Worm (Caenorhabditis elegans) whole organism, mixed stage, embryonic: Measurements from ENCODE around the gene srw-39.

Experiments
- blmp-1 ChIP-seq: fragments of 150-350 bp; optimal IDR thresholded peaks from 2 replicates; lab custom pipeline; 2014; ENCODE audit warnings: missing biosample characterization, missing genetic modification characterization
- ceh-43 ChIP-seq: fragments of 200-800 bp; sonication (Bioruptor generic); optimal IDR thresholded peaks from 2 replicates; lab custom pipeline; 2018; ENCODE audit warnings: mild to moderate bottlenecking, missing genetic modification characterization, moderate library complexity, missing compliant biosample characterization
- ceh-83 ChIP-seq: fragments of 200-800 bp; sonication (Bioruptor generic); optimal IDR thresholded peaks from 2 replicates; lab custom pipeline; 2018; ENCODE audit warnings: mild to moderate bottlenecking, missing genetic modification characterization, missing compliant biosample characterization
- ces-1 ChIP-seq: fragments of 150-350 bp; optimal IDR thresholded peaks from 2 replicates; lab custom pipeline; 2014; ENCODE audit warnings: missing biosample characterization, missing genetic modification reagents, missing genetic modification characterization
- cnd-1 ChIP-seq: fragments of 200-800 bp; sonication (Bioruptor generic); optimal IDR thresholded peaks from 2 replicates; lab custom pipeline; 2018; ENCODE audit warnings: mild to moderate bottlenecking, missing genetic modification characterization, missing compliant biosample characterization
- elt-1 ChIP-seq: sonication (generic microtip); optimal IDR thresholded peaks from 2 replicates; lab custom pipeline; 2017; ENCODE audit warnings: missing genetic modification characterization, mild to moderate bottlenecking, missing compliant biosample characterization, antibody characterized with exemption, moderate library complexity, borderline replicate concordance; ENCODE audit not compliant: insufficient read depth
- elt-3 ChIP-seq: fragments of 150-350 bp; optimal IDR thresholded peaks from 2 replicates; lab custom pipeline; 2014; ENCODE audit warnings: missing biosample characterization, missing genetic modification characterization
- flh-1 ChIP-seq: fragments of 200-800 bp; sonication (Bioruptor generic); optimal IDR thresholded peaks from 2 replicates; lab custom pipeline; 2018; ENCODE audit warnings: mild to moderate bottlenecking, missing genetic modification characterization, moderate library complexity, missing compliant biosample characterization
- ham-2 ChIP-seq: fragments of 200-800 bp; sonication (Bioruptor generic); optimal IDR thresholded peaks from 2 replicates; lab custom pipeline; 2018; ENCODE audit warnings: mild to moderate bottlenecking, missing genetic modification characterization, missing compliant biosample characterization
- hlh-1 ChIP-seq: fragments of 150-350 bp; optimal IDR thresholded peaks from 2 replicates; lab custom pipeline; 2014; ENCODE audit warnings: missing biosample characterization, missing genetic modification reagents, missing genetic modification characterization
- lin-13 ChIP-seq: fragments of 150-350 bp; optimal IDR thresholded peaks from 2 replicates; lab custom pipeline; 2014; ENCODE audit warnings: missing biosample characterization, missing genetic modification characterization
- lin-32 ChIP-seq: fragments of 200-800 bp; sonication (Bioruptor generic); optimal IDR thresholded peaks from 2 replicates; lab custom pipeline; 2018; ENCODE audit warnings: mild to moderate bottlenecking, missing genetic modification characterization, missing compliant biosample characterization
- lsy-2 ChIP-seq: fragments of 150-350 bp; optimal IDR thresholded peaks from 2 replicates; lab custom pipeline; 2014; ENCODE audit warnings: missing biosample characterization, missing genetic modification characterization
- mab-5 ChIP-seq: fragments of 150-350 bp; optimal IDR thresholded peaks from 2 replicates; lab custom pipeline; 2014; ENCODE audit warnings: missing biosample characterization, missing genetic modification characterization
- mep-1 ChIP-seq: fragments of 150-350 bp; optimal IDR thresholded peaks from 2 replicates; lab custom pipeline; 2017; ENCODE audit warnings: missing biosample characterization, missing genetic modification reagents, missing genetic modification characterization, inconsistent platforms
- mls-2 ChIP-seq: sonication (generic microtip); optimal IDR thresholded peaks from 2 replicates; lab custom pipeline; 2016; ENCODE audit warnings: mild to moderate bottlenecking, missing genetic modification characterization, moderate library complexity, missing compliant biosample characterization
- nhr-12 ChIP-seq: fragments of 150-350 bp; optimal IDR thresholded peaks from 2 replicates; lab custom pipeline; 2014; ENCODE audit warnings: missing biosample characterization, missing genetic modification characterization
- nhr-2 ChIP-seq: fragments of 150-350 bp; optimal IDR thresholded peaks from 2 replicates; lab custom pipeline; 2014; ENCODE audit warnings: missing biosample characterization, missing genetic modification characterization
- nhr-237 ChIP-seq: fragments of 150-350 bp; optimal IDR thresholded peaks from 2 replicates; lab custom pipeline; 2014; ENCODE audit warnings: missing biosample characterization, missing genetic modification characterization
- nhr-28 ChIP-seq: fragments of 150-350 bp; optimal IDR thresholded peaks from 2 replicates; lab custom pipeline; 2014; ENCODE audit warnings: missing biosample characterization, missing genetic modification characterization
- nhr-76 ChIP-seq: sonication (generic microtip); optimal IDR thresholded peaks from 2 replicates; lab custom pipeline; 2017; ENCODE audit warnings: missing biosample characterization, missing genetic modification characterization
- pha-4 ChIP-seq: fragments of 150-350 bp; optimal IDR thresholded peaks from 2 replicates; lab custom pipeline; 2018; ENCODE audit warnings: missing biosample characterization, missing genetic modification reagents, missing genetic modification characterization
- sem-2 ChIP-seq: fragments of 200-800 bp; sonication (Bioruptor generic); optimal IDR thresholded peaks from 2 replicates; lab custom pipeline; 2018; ENCODE audit warnings: mild to moderate bottlenecking, missing genetic modification characterization, missing compliant biosample characterization
- snpc-4 ChIP-seq: fragments of 150-350 bp; optimal IDR thresholded peaks from 2 replicates; lab custom pipeline; 2014; ENCODE audit warnings: missing biosample characterization, missing genetic modification characterization
- sptf-1 ChIP-seq: sonication (generic microtip); optimal IDR thresholded peaks from 2 replicates; lab custom pipeline; 2017; ENCODE audit warnings: mild to moderate bottlenecking, missing genetic modification characterization, moderate library complexity, missing compliant biosample characterization
- tbx-8 ChIP-seq: fragments of 200-800 bp; sonication (Bioruptor generic); optimal IDR thresholded peaks from 2 replicates; lab custom pipeline; 2018; ENCODE audit warnings: mild to moderate bottlenecking, missing genetic modification characterization, moderate library complexity, missing compliant biosample characterization
- unc-120 ChIP-seq: sonication (generic microtip); optimal IDR thresholded peaks from 2 replicates; lab custom pipeline; 2017; ENCODE audit warnings: missing genetic modification characterization, missing compliant biosample characterization; ENCODE audit not compliant: poor library complexity, severe bottlenecking
- unc-39 ChIP-seq: fragments of 150-350 bp; optimal IDR thresholded peaks from 2 replicates; lab custom pipeline; 2014; ENCODE audit warnings: missing biosample characterization, missing genetic modification characterization
- unc-62 ChIP-seq: fragments of 150-350 bp; optimal IDR thresholded peaks from 2 replicates; lab custom pipeline; 2014; ENCODE audit warnings: missing biosample characterization, missing genetic modification reagents, missing genetic modification characterization
- zip-8 ChIP-seq: fragments of 150-350 bp; optimal IDR thresholded peaks from 2 replicates; lab custom pipeline; 2014; ENCODE audit warnings: missing biosample characterization, missing genetic modification characterization
- ztf-11 ChIP-seq: fragments of 150-350 bp; optimal IDR thresholded peaks from 2 replicates; lab custom pipeline; 2014; ENCODE audit warnings: missing biosample characterization, missing genetic modification characterization

The srw-39 gene

DNA sequence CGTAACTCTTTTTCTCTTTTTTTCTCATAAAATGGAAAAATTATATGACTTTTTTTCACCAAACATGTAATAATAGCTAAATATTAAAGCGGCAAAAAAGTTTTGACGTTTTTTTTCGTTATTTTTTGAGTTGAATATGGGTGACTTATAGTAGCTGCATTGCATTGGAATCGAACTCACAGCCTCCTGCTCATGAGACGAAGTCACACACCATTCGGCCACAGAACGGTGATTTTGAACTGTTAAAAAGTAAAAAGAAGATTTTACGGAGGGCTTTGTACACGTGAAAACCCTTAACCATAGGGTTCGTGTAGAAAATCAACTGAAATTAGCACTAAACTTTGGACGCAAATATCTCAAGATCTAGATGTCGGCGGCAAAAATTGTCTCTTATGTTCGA is 20.0 kb downstream of the srw-39 start:
- TF ChIP-seq mep-1 (tag; lab: Kevin White, UChicago) (no peak), nhr-28 (tag; lab: Kevin White, UChicago) (no peak), flh-1 (GFP tag; lab: Kevin White, UChicago) (no peak), unc-120 (tag; lab: Kevin White, UChicago) (no peak), ceh-43 (no peak), mls-2 (tag; lab: Kevin White, UChicago) (no peak), unc-39 (tag; lab: Kevin White, UChicago) (no peak), snpc-4 (tag; lab: Kevin White, UChicago) (no peak), nhr-12 (tag; lab: Kevin White, UChicago) (no peak), lin-32 (GFP tag; lab: Kevin White, UChicago) (no peak), ham-2 (no peak)
- TF ChIP-seq, all 35 proteins: peak for 0

DNA sequence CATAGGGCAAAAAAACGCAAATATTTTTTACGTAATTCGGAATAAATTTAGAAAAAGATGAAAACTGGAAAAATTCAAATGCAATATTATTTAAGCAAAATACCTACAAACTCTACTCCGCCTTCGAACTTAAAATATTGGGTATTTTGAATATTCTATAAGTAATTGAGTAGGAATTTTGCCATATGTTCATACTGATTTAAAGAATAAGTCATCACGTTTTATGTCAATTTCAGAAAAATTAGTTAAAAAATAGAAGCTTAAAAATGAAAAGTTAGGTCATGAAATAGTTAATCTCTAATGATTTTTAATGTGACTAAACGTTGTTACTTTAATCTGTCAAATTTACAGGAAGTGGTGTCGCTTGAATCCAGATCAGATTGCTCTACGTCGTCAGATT is 20.4 kb downstream of the srw-39 start, which contains the start of gene F19B2.7:
TSS of gene F19B2.7 (plus strand) at position 301 of the 400 bp plus-strand sequence.
- TF ChIP-seq sem-2 (GFP tag; lab: Kevin White, UChicago) (no peak), mab-5 (tag; lab: Kevin White, UChicago) (no peak), ceh-43 (no peak), ces-1 (GFP tag; lab: Kevin White, UChicago) (no peak), ztf-11 (tag; lab: Kevin White, UChicago) (no peak), nhr-12 (tag; lab: Kevin White, UChicago) (no peak), tbx-8 (no peak), mls-2 (tag; lab: Kevin White, UChicago) (no peak), nhr-76 (no peak), sptf-1 (tag; lab: Kevin White, UChicago) (no peak), snpc-4 (tag; lab: Kevin White, UChicago) (no peak), lsy-2 (no peak)

DNA sequence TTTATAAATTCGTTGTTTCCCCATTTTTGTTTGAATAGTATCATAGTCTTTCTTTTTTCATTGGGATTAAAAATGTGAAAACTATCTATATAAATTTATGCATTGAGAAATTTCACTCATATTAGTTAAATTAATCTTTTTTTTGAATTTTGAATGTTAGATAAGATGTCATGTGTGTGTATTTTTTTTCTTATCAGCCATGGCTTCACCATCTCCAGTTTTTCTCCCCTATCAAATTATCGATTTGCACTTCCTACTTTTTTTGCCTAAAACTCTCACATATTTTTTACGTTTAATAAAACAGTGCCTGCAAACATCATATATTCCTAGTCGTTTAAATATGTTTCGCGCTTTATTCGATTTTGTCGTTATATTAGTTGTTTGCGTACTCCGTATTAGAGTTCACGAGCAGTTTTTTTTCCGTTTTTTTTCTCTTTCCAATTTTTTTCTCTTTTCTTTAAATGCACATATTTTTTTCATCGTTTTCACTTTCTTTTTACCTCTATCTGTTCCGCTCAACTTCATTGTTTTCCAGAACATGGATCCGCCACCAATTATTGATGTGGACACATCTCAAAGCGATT is 24.1 kb downstream of the srw-39 start, which contains the start of gene Y113G7A.13:
TSS of gene Y113G7A.13 (plus strand) at position 534 of the 584 bp plus-strand sequence.
- no peak for TF ChIP-seq unc-62 (GFP tag; lab: Kevin White, UChicago)
- TF ChIP-seq elt-3 (tag; lab: Kevin White, UChicago) = no peak
- TF ChIP-seq nhr-237 (tag; lab: Kevin White, UChicago) = no peak
- TF ChIP-seq mab-5 (tag; lab: Kevin White, UChicago) = no peak
- TF ChIP-seq sptf-1 (tag; lab: Kevin White, UChicago) = no peak
- TF ChIP-seq mls-2 (tag; lab: Kevin White, UChicago) = no peak
- TF ChIP-seq ces-1 (GFP tag; lab: Kevin White, UChicago) = no peak
- TF ChIP-seq nhr-12 (tag; lab: Kevin White, UChicago) = no peak

DNA sequence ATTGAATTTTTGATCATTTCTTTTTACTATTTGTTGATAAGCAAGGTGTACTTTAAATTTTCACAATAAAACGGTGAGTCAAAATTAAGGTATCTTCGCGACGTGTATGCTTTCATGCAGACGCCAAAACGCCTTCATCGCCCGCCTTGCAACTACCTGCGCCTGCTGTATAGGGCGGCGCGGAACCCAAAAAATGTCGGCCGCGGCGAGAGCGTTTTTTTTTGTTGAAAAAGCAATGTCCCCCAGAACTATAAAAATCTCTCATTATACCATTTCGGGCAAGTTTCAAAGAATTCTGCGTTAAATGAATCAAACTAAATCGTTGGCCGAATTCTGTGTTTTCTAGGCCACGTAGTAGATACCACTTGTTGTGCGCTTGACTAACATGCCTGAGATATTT is 28.1 kb downstream of the srw-39 start:
- TF ChIP-seq sem-2 (GFP tag; lab: Kevin White, UChicago) (no peak), ces-1 (GFP tag; lab: Kevin White, UChicago) (no peak), mab-5 (tag; lab: Kevin White, UChicago) (no peak), nhr-76 (no peak), snpc-4 (tag; lab: Kevin White, UChicago) (no peak), lin-32 (GFP tag; lab: Kevin White, UChicago) (no peak), elt-1 (tag; lab: Kevin White, UChicago) (no peak), lin-13 (tag; lab: Kevin White, UChicago) (no peak), mls-2 (tag; lab: Kevin White, UChicago) (no peak), nhr-237 (tag; lab: Kevin White, UChicago) (no peak), ceh-83 (no peak), mep-1 (tag; lab: Kevin White, UChicago) (no peak), zip-8 (tag; lab: Kevin White, UChicago) (no peak), pha-4 (tag; lab: Kevin White, UChicago) (no peak), cnd-1 (tag; lab: Kevin White, UChicago) (no peak), elt-3 (tag; lab: Kevin White, UChicago) (no peak), hlh-1 (no peak), nhr-2 (tag; lab: Kevin White, UChicago) (no peak)

DNA sequence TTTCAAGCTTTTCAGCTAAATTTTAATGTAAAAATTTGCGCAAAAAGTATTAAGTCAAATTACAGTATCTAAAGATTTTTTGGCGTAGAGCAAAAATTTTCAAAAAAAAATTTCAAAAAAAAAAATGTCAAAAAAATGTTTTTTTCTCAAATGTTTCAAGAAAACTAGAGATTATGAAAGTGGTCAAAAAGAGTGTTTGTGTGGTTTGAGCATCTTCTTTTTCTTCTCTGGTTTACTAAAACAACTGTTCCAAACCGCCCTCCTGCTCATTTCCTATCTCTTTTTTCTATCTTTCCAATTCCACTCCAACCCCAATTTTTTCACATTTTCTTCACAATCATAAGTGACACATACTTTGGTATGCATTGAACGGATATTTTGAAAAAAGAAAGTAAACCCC is 29.6 kb downstream of the srw-39 start, which contains the start of gene Y113G7A.12:
TSS of gene Y113G7A.12 (plus strand) at position 301 of the 400 bp plus-strand sequence.
- no peak for TF ChIP-seq elt-1 (tag; lab: Kevin White, UChicago)
- TF ChIP-seq nhr-76 = no peak
- peak; percentile 15 for TF ChIP-seq hlh-1
- TF ChIP-seq zip-8 (tag; lab: Kevin White, UChicago) = no peak
- TF ChIP-seq blmp-1 = no peak
- TF ChIP-seq tbx-8 = no peak
- TF ChIP-seq ces-1 (GFP tag; lab: Kevin White, UChicago) = no peak
